Fruit fly (Drosophila melanogaster): Measurements from ENCODE around the gene CG8774.

The CG8774 gene

dm6 chr3R:13288763-13289312 lies 9.7 kb upstream of the CG8774 start, which contains the start of gene apn:
Gene apn (minus strand): TSS chr3R:13288813.
- TF ChIP-seq CG9948 (tag; optimal IDR thresholded peaks at IDR 0.05) (no peak), Ets98B (GFP tag; IDR thresholded peaks at IDR 0.05) (no peak), CG13204 (GFP tag; optimal IDR thresholded peaks at IDR 0.05) (no peak), fd96Ca (GFP tag; IDR thresholded peaks at IDR 0.05) (no peak), Snoo (tag; optimal IDR thresholded peaks at IDR 0.05) (no peak), CG12605 (GFP tag; IDR thresholded peaks at IDR 0.05) (no peak), CG10348 (GFP tag; IDR thresholded peaks at IDR 0.05) (no peak), Pif1B (GFP tag; optimal IDR thresholded peaks at IDR 0.05) (no peak), gl (tag; optimal IDR thresholded peaks at IDR 0.05) (no peak), CG14655 (GFP tag; optimal IDR thresholded peaks at IDR 0.05) (no peak), EcR (GFP tag; optimal IDR thresholded peaks at IDR 0.05) (no peak), CG8159 (tag; optimal IDR thresholded peaks at IDR 0.05) (no peak), Pif1A (GFP tag; optimal IDR thresholded peaks at IDR 0.05) (no peak), CG4496 (GFP tag; IDR thresholded peaks at IDR 0.05) (no peak), CG17806 (tag; optimal IDR thresholded peaks at IDR 0.05) (no peak), CG34367 (tag; optimal IDR thresholded peaks at IDR 0.05) (no peak), CG8301 (tag; optimal IDR thresholded peaks at IDR 0.05) (no peak), rn (GFP tag; IDR thresholded peaks at IDR 0.05) (no peak)

- TF ChIP-seq Snoo (tag; optimal IDR thresholded peaks at IDR 0.05): no peak
- no peak for TF ChIP-seq gl (tag; optimal IDR thresholded peaks at IDR 0.05)
- no peak for TF ChIP-seq CG8301 (tag; optimal IDR thresholded peaks at IDR 0.05)
- TF ChIP-seq rn (GFP tag; IDR thresholded peaks at IDR 0.05): no peak
- TF ChIP-seq Pif1B (GFP tag; optimal IDR thresholded peaks at IDR 0.05): no peak
- no peak for TF ChIP-seq CG32121 (GFP tag; IDR thresholded peaks at IDR 0.05)
- no peak for TF ChIP-seq Ets98B (GFP tag; IDR thresholded peaks at IDR 0.05)
- TF ChIP-seq D1 (tag; optimal IDR thresholded peaks at IDR 0.05): no peak
- no peak for TF ChIP-seq CG4496 (GFP tag; IDR thresholded peaks at IDR 0.05)
- no peak for TF ChIP-seq CG13204 (GFP tag; optimal IDR thresholded peaks at IDR 0.05)
- no peak for TF ChIP-seq CG12605 (GFP tag; IDR thresholded peaks at IDR 0.05)
Observed at dm6 chr3R:13290329-13290728, 8.2 kb upstream of the CG8774 start, which contains the start of gene Osi22. Gene Osi22 (plus strand): TSS chr3R:13290629.

dm6 chr3R:13293148-13293756 lies 5.3 kb upstream of the CG8774 start, which contains the start of gene wntD:
Gene wntD (minus strand): TSS chr3R:13293198.
- TF ChIP-seq CG10348 (GFP tag; IDR thresholded peaks at IDR 0.05): no peak
- no peak for TF ChIP-seq gl (tag; optimal IDR thresholded peaks at IDR 0.05)
- TF ChIP-seq CG15710 (tag; optimal IDR thresholded peaks at IDR 0.05): no peak
- TF ChIP-seq CG34367 (tag; optimal IDR thresholded peaks at IDR 0.05): no peak
- no peak for TF ChIP-seq Pif1A (GFP tag; optimal IDR thresholded peaks at IDR 0.05)
- TF ChIP-seq CG13204 (GFP tag; optimal IDR thresholded peaks at IDR 0.05): no peak
- no peak for TF ChIP-seq fd96Ca (GFP tag; IDR thresholded peaks at IDR 0.05)
- TF ChIP-seq CG17806 (tag; optimal IDR thresholded peaks at IDR 0.05): no peak
- TF ChIP-seq CG32121 (GFP tag; IDR thresholded peaks at IDR 0.05): no peak

dm6 chr3R:13294461-13294860 lies 4.1 kb upstream of the CG8774 start, which contains the start of gene CG8773:
Gene CG8773 (plus strand): TSS chr3R:13294748.
- TF ChIP-seq CG10348 (GFP tag; IDR thresholded peaks at IDR 0.05): no peak
- TF ChIP-seq CG17806 (tag; optimal IDR thresholded peaks at IDR 0.05): no peak
- TF ChIP-seq CG4496 (GFP tag; IDR thresholded peaks at IDR 0.05): no peak
- no peak for TF ChIP-seq CG8159 (tag; optimal IDR thresholded peaks at IDR 0.05)
- no peak for TF ChIP-seq CG15710 (tag; optimal IDR thresholded peaks at IDR 0.05)
- TF ChIP-seq CG9948 (tag; optimal IDR thresholded peaks at IDR 0.05): no peak
- no peak for TF ChIP-seq D1 (tag; optimal IDR thresholded peaks at IDR 0.05)

dm6 chr3R:13302348-13302747 lies 3.8 kb downstream of the CG8774 start, which contains the start of gene CG32473:
Gene CG32473 (plus strand): TSS chr3R:13302648.
- TF ChIP-seq Snoo (tag; optimal IDR thresholded peaks at IDR 0.05) (no peak), CG32121 (GFP tag; IDR thresholded peaks at IDR 0.05) (no peak), CG15710 (tag; optimal IDR thresholded peaks at IDR 0.05) (no peak), CG4496 (GFP tag; IDR thresholded peaks at IDR 0.05) (no peak), CG12605 (GFP tag; IDR thresholded peaks at IDR 0.05) (no peak), Pif1A (GFP tag; optimal IDR thresholded peaks at IDR 0.05) (no peak), fd96Ca (GFP tag; IDR thresholded peaks at IDR 0.05) (no peak), CG14655 (GFP tag; optimal IDR thresholded peaks at IDR 0.05) (no peak), CG9948 (tag; optimal IDR thresholded peaks at IDR 0.05) (no peak), CG13204 (GFP tag; optimal IDR thresholded peaks at IDR 0.05) (no peak), CG8159 (tag; optimal IDR thresholded peaks at IDR 0.05) (no peak), CG34367 (tag; optimal IDR thresholded peaks at IDR 0.05) (no peak), Pif1B (GFP tag; optimal IDR thresholded peaks at IDR 0.05) (no peak), rn (GFP tag; IDR thresholded peaks at IDR 0.05) (no peak), gl (tag; optimal IDR thresholded peaks at IDR 0.05) (no peak), CG10348 (GFP tag; IDR thresholded peaks at IDR 0.05) (no peak), Ets98B (GFP tag; IDR thresholded peaks at IDR 0.05) (no peak)

- no peak for TF ChIP-seq CG4496 (GFP tag; IDR thresholded peaks at IDR 0.05)
Observed at dm6 chr3R:13303126-13303525, 4.6 kb downstream of the CG8774 start, which contains the start of gene CG43208. Gene CG43208 (plus strand): TSS chr3R:13303426.
